Worm (Caenorhabditis elegans): ENCODE results near the gene C48B4.10.

- TF ChIP-seq hmg-4 (GFP tag; optimal IDR thresholded peaks at IDR 0.05) (no peak), scrt-1 (GFP tag; IDR thresholded peaks at IDR 0.05) (no peak), flt-1 (GFP tag; IDR thresholded peaks at IDR 0.05) (no peak), ama-1 (optimal IDR thresholded peaks at IDR 0.05) (no peak), B0310.2 (tag; optimal IDR thresholded peaks at IDR 0.05) (no peak), ceh-13 (GFP tag; optimal IDR thresholded peaks at IDR 0.05) (no peak)
These were observed 8.0 kb downstream of the C48B4.10 start, which contains the start of gene ZK1098.11 for ce11 chrIII:9556300-9556699.
